Worm (Caenorhabditis elegans) whole organism, L4 larva: ENCODE results near the gene F32E10.9.

Source experiments
- ceh-62 ChIP-seq: sonication (generic microtip); optimal IDR thresholded peaks from 2 replicates; lab custom pipeline; 2017; ENCODE audit warnings: missing biosample characterization, missing genetic modification characterization
- mdl-1 ChIP-seq, 2 experiments: fragments of 150-350 bp in 1 of 2; sonication (generic microtip) in 1 of 2; optimal IDR thresholded peaks; 2 replicates each; lab custom pipeline; 2014 to 2017; ENCODE audit warnings: missing biosample characterization in 2 of 2, missing genetic modification characterization in 2 of 2

- TF ChIP-seq ceh-62 (tag; lab: Kevin White, UChicago) (no peak), mdl-1 (tag; optimal IDR thresholded peaks at IDR 0.05; lab: Kevin White, UChicago) (no peak)
These were observed 42.2 kb downstream of the F32E10.9 start for ce11 chrIV:7521591-7521990.
